Worm (Caenorhabditis elegans) whole organism, L1 larva: ENCODE measurements around the gene F54C9.7.

Source experiments
- dsc-1 ChIP-seq: sonication (generic microtip); optimal IDR thresholded peaks from 2 replicates; lab custom pipeline; 2016; ENCODE audit warnings: mild to moderate bottlenecking, missing genetic modification characterization, missing compliant biosample characterization
- jun-1 ChIP-seq: fragments of 150-350 bp; optimal IDR thresholded peaks from 2 replicates; lab custom pipeline; 2014; ENCODE audit warnings: missing biosample characterization, missing genetic modification reagents, missing genetic modification characterization
- lin-35 ChIP-seq, 2 experiments: fragments of 150-350 bp; optimal IDR thresholded peaks; 2 replicates each; lab custom pipeline; 2014; ENCODE audit warnings: missing biosample characterization in 2 of 2, missing genetic modification characterization in 2 of 2, missing genetic modification reagents in 2 of 2
- mdl-1 ChIP-seq, 2 experiments: fragments of 150-350 bp; optimal IDR thresholded peaks; 2 replicates each; lab custom pipeline; 2014 to 2017; ENCODE audit warnings: missing biosample characterization in 2 of 2, missing genetic modification characterization in 2 of 2, inconsistent platforms in 1 of 2
- nhr-11 ChIP-seq: fragments of 150-350 bp; optimal IDR thresholded peaks from 2 replicates; lab custom pipeline; 2014; ENCODE audit warnings: missing biosample characterization, missing genetic modification characterization
- nhr-12 ChIP-seq: sonication (generic microtip); optimal IDR thresholded peaks from 2 replicates; lab custom pipeline; 2017; ENCODE audit warnings: missing biosample characterization, missing genetic modification characterization
- nhr-237 ChIP-seq: fragments of 150-350 bp; optimal IDR thresholded peaks from 2 replicates; lab custom pipeline; 2014; ENCODE audit warnings: missing biosample characterization, missing genetic modification characterization
- nhr-28 ChIP-seq: fragments of 150-350 bp; optimal IDR thresholded peaks from 2 replicates; lab custom pipeline; 2014; ENCODE audit warnings: missing biosample characterization, missing genetic modification characterization
- nhr-47 ChIP-seq: sonication (generic microtip); optimal IDR thresholded peaks from 2 replicates; lab custom pipeline; 2016; ENCODE audit warnings: mild to moderate bottlenecking, missing genetic modification characterization, moderate library complexity, missing compliant biosample characterization
- nhr-76 ChIP-seq: sonication (generic microtip); optimal IDR thresholded peaks from 2 replicates; lab custom pipeline; 2017; ENCODE audit warnings: missing biosample characterization, missing genetic modification characterization
- nhr-84 ChIP-seq: sonication (generic microtip); optimal IDR thresholded peaks from 2 replicates; lab custom pipeline; 2017; ENCODE audit warnings: missing biosample characterization, missing genetic modification characterization
- unc-62 ChIP-seq: fragments of 150-350 bp; optimal IDR thresholded peaks from 2 replicates; lab custom pipeline; 2014; ENCODE audit warnings: missing biosample characterization, missing genetic modification reagents, missing genetic modification characterization
- ztf-4 ChIP-seq: fragments of 150-350 bp; optimal IDR thresholded peaks from 2 replicates; lab custom pipeline; 2014; ENCODE audit warnings: missing biosample characterization, missing genetic modification characterization

DNA sequence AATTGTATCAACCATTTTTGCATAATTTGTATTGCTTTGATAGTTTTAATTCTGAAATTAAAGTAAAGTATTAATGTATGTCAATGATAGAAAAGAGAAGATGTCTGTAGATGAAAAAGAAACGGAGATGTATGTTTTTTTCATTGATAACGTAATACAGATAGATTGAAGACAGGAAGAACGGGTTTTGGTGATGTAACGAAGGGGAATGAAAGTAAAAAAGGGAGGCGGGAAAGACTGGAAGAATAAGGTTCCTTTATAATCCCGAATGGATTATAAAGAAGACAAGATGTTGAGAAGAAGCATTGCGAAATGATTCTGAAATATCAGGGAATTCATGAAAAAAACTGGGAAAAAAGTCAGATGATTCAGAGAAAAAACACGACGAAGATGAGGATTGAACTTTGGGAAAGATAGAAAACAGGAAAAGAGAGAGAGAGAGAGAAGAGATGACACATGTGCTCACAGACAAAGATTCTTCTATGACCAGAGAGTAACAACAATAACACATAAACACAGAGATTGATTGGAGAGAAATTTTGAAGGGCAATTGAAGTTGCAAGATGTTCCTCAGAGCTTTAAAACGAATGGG is 12.0 kb downstream of the F54C9.7 start, which contains the start of gene F54C9.11:
- TF ChIP-seq nhr-28 (tag; lab: Kevin White, UChicago) (no peak), nhr-237 (tag; lab: Kevin White, UChicago) (no peak), nhr-84 (tag; lab: Kevin White, UChicago) (no peak), nhr-11 (no peak), nhr-12 (tag; lab: Kevin White, UChicago) (no peak), dsc-1 (tag; lab: Kevin White, UChicago) (no peak), nhr-47 (tag; lab: Kevin White, UChicago) (no peak), mdl-1 (tag; optimal IDR thresholded peaks at IDR 0.05; lab: Kevin White, UChicago) (no peak), jun-1 (tag; lab: Kevin White, UChicago) (no peak), unc-62 (no peak), ztf-4 (tag; lab: Kevin White, UChicago) (peak; percentile 30), nhr-76 (tag; lab: Kevin White, UChicago) (no peak), lin-35 (GFP tag; optimal IDR thresholded peaks at IDR 0.05; lab: Kevin White, UChicago) (peak in 1 of 2 experiments; percentile 14)
